Worm (Caenorhabditis elegans): Measurements from ENCODE around the gene droe-4.

Gene droe-4

DNA sequence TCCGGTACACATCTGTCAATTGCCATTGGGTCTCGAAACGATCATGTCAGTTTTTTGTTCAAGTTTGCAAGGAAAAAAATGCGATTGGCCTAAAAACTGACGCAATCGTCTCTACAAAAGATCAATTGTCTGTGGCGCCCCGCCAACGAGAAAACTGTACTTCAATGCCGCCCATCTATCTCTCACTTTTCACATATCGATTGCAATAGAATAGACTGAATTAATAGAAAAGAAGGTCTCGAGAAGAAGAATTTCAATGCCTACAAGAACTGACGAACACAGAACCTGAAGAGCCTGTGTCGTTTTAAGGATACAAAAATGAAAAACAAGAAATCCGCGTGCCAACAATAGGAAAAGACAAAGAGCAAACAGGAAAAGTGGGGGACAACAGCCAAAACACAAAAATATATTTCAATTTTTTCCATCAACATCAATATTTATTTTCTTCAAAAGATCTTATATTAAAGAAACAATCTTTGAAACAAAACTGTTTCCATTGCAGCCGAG is 15.9 kb downstream of the droe-4 start:
- TF ChIP-seq lsy-2 (tag; optimal IDR thresholded peaks at IDR 0.05) (no peak), unc-120 (tag; optimal IDR thresholded peaks at IDR 0.05; ENCODE audit: poor library complexity, severe bottlenecking) (no peak), sptf-1 (tag; optimal IDR thresholded peaks at IDR 0.05) (no peak)

DNA sequence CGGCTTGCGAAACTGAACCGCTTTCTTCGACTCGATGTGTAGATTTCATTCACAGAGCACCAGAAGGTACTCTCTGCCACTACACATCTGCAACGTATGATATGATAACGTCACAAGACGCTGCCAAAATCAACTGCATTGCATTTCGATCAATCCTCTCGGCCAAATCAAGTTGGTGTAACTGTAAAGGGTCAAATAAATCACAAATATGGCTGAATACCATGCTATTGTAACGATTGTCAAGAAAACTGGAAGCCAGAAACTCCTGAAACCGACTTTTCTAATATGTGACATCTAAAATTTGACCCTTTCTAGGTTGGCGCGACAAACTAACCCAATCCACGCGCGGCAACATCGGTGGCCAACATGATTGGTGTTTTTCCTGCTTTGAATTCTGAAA is 17.6 kb downstream of the droe-4 start:
- no peak for TF ChIP-seq ceh-43 (GFP tag; optimal IDR thresholded peaks at IDR 0.05)
- no peak for TF ChIP-seq lin-32 (GFP tag; optimal IDR thresholded peaks at IDR 0.05)
- no peak for TF ChIP-seq flh-1 (GFP tag; optimal IDR thresholded peaks at IDR 0.05)
- TF ChIP-seq sem-2 (GFP tag; optimal IDR thresholded peaks at IDR 0.05), result no peak
- TF ChIP-seq mep-1 (tag; optimal IDR thresholded peaks at IDR 0.05), result no peak
- no peak for TF ChIP-seq nhr-2 (tag; optimal IDR thresholded peaks at IDR 0.05)
- no peak for TF ChIP-seq snpc-4 (tag; optimal IDR thresholded peaks at IDR 0.05)
- no peak for TF ChIP-seq pha-4 (tag; optimal IDR thresholded peaks at IDR 0.05)
- no peak for TF ChIP-seq hlh-1 (tag; optimal IDR thresholded peaks at IDR 0.05)
- no peak for TF ChIP-seq mls-2 (tag; optimal IDR thresholded peaks at IDR 0.05)
- no peak for TF ChIP-seq ham-2 (GFP tag; optimal IDR thresholded peaks at IDR 0.05)
- TF ChIP-seq ceh-83 (GFP tag; optimal IDR thresholded peaks at IDR 0.05), result no peak
- TF ChIP-seq nhr-28 (tag; optimal IDR thresholded peaks at IDR 0.05), result no peak

DNA sequence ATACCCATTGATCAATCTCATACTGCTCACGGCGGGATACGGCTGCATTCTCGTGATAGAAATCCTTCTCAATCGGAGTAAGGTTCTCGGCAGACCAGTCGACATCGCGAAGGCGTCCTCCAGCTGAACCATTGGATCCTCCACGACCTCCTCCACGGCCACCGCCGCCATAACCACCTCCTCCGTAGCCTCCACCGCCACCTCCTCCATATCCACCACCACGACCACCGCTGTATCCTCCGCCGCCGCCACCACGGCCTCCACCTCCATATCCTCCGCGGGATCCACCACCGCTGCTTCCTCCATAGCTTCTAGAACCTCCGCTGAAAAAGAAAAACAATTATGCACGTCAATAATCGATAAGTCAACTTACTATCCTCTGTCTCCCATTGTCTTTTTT is 19.0 kb downstream of the droe-4 start:
- TF ChIP-seq zip-8 (tag; optimal IDR thresholded peaks at IDR 0.05), result no peak
- TF ChIP-seq sem-2 (GFP tag; optimal IDR thresholded peaks at IDR 0.05), result peak; percentile 13
- no peak for TF ChIP-seq cnd-1 (tag; optimal IDR thresholded peaks at IDR 0.05)

DNA sequence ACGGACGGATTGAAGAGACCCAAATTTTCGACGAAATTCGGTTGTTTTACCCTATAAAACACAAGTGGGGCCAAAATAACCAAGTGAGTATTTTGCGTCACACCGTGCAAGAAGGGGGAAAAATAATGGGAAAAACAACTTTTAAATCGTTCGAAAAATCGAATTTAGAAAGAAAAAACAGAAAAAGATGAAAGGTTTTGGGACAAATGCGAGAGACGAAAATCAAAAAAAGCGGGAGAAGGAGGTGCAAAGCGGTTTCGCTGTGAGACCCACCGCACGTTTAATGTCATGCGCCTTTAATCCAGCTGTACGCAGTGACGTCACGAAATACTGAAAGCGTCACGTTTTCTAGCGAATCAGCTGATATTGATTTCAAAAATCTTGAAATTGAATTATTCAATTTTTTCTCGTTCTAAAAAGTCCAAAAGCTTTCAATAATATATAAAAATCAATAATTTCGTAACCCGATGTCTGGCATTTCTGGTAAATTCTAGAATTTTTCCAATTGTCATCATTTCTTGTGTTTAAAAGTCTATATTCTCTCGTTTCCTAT is 19.6 kb downstream of the droe-4 start, which contains the start of the genes ddx-17 and aip-1:
ddx-17 (minus strand) TSS at position 51 of the 553 bp plus-strand sequence.
aip-1 (plus strand) TSS at position 332 of the 553 bp plus-strand sequence.
- peak; percentile 70 for TF ChIP-seq mep-1 (tag; optimal IDR thresholded peaks at IDR 0.05)
- TF ChIP-seq nhr-237 (tag; optimal IDR thresholded peaks at IDR 0.05), result peak; percentile 42
- TF ChIP-seq pha-4 (tag; optimal IDR thresholded peaks at IDR 0.05), result peak; percentile 24
- peak; percentile 59 for TF ChIP-seq lin-13 (tag; optimal IDR thresholded peaks at IDR 0.05)
- no peak for TF ChIP-seq sptf-1 (tag; optimal IDR thresholded peaks at IDR 0.05)
- TF ChIP-seq ces-1 (GFP tag; optimal IDR thresholded peaks at IDR 0.05), result peak; percentile 53
- TF ChIP-seq ceh-39 (tag; optimal IDR thresholded peaks at IDR 0.05), result peak; percentile 40
- TF ChIP-seq mls-2 (tag; optimal IDR thresholded peaks at IDR 0.05), result no peak
- TF ChIP-seq elt-1 (tag; optimal IDR thresholded peaks at IDR 0.05; ENCODE audit: borderline replicate concordance, insufficient read depth), result no peak
- TF ChIP-seq ceh-43 (GFP tag; optimal IDR thresholded peaks at IDR 0.05), result no peak
- peak; percentile 50 for TF ChIP-seq lsy-2 (tag; optimal IDR thresholded peaks at IDR 0.05)

DNA sequence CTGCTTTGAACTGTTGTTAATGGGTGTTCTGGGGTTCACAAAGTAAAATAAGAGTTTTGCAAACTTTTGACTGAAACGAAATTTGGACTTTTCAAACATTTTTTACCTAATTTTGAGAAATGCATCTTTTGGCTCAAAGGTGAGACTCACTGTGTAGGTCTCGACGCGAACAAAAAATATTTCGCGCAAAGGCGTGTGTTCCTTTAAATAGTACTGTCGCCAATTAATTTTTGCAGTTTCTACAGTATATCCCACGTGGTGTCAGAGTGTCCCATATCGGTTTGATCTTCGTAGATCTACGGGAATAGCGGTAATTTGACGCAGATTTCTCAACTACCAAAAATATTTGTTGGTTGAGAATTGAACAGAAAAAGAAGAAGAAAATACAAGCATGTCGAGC is 21.2 kb downstream of the droe-4 start:
- no peak for TF ChIP-seq elt-1 (tag; optimal IDR thresholded peaks at IDR 0.05; ENCODE audit: borderline replicate concordance, insufficient read depth)
- no peak for TF ChIP-seq nhr-237 (tag; optimal IDR thresholded peaks at IDR 0.05)
- TF ChIP-seq snpc-4 (tag; optimal IDR thresholded peaks at IDR 0.05), result no peak
- no peak for TF ChIP-seq nhr-76 (tag; optimal IDR thresholded peaks at IDR 0.05)
- TF ChIP-seq zip-8 (tag; optimal IDR thresholded peaks at IDR 0.05), result no peak
- no peak for TF ChIP-seq ham-2 (GFP tag; optimal IDR thresholded peaks at IDR 0.05)
- no peak for TF ChIP-seq nhr-28 (tag; optimal IDR thresholded peaks at IDR 0.05)
- TF ChIP-seq mab-5 (tag; optimal IDR thresholded peaks at IDR 0.05), result no peak

DNA sequence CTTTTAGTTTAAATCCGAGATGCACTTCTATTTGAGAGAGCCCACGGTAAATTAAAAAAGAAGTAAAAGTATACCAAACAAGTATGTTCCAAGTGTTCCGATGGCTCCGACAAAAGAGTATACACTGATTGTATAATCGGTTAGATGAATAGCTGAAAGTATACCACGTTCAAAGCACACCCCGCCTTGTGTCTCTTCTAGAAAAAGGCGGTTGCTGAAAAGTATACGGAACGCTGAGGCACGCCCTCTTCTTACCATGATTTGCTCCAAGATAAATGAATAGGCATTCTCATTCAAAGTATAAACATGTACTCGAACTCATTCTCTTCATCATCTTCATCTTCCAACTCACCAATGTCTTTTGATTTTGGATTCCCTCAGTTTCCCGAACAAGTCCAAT is 21.9 kb downstream of the droe-4 start, which contains the start of gene end-3:
end-3 (plus strand) TSS at position 301 of the 400 bp plus-strand sequence.
- TF ChIP-seq unc-120 (tag; optimal IDR thresholded peaks at IDR 0.05; ENCODE audit: poor library complexity, severe bottlenecking) (no peak), drap-1 (GFP tag; optimal IDR thresholded peaks at IDR 0.05) (no peak), sem-2 (GFP tag; optimal IDR thresholded peaks at IDR 0.05) (no peak), zip-8 (tag; optimal IDR thresholded peaks at IDR 0.05) (no peak)

DNA sequence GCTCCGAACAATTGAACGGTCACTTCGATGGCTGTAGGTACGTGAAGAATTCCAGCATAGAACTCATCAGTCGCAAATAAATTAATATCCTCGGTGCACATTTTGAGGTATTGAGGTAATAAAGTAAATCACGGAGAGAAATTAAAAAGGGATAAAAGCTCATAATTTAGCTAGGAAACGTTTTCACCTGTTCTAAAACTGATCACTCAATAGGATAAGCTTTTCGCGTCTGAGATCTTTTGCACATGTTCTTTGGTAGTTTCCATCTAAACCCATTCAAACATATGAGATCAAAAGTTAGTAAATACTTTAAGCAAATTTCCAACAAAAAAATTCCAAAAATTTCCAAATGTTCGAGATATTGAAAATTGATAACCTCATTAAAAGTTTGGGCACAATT is 25.0 kb downstream of the droe-4 start, which contains the start of gene srh-308:
srh-308 (minus strand) TSS at position 101 of the 400 bp plus-strand sequence.
- TF ChIP-seq unc-39 (tag; optimal IDR thresholded peaks at IDR 0.05) (no peak), nhr-2 (tag; optimal IDR thresholded peaks at IDR 0.05) (no peak), flh-1 (GFP tag; optimal IDR thresholded peaks at IDR 0.05) (no peak), nhr-28 (tag; optimal IDR thresholded peaks at IDR 0.05) (no peak)

Data from whole organism, mixed stage, embryonic.